Fruit fly (Drosophila melanogaster) whole organism, pupa: Measurements from ENCODE around the gene Fas1.

Experiments
- CG34367 ChIP-seq: fragments of 200-800 bp; sonication (Bioruptor generic); optimal IDR thresholded peaks from 2 replicates; lab custom pipeline; 2018; ENCODE audit warnings: missing biosample characterization, mild to moderate bottlenecking, missing genetic modification characterization
- CG8301 ChIP-seq: fragments of 200-800 bp; sonication (Bioruptor generic); optimal IDR thresholded peaks from 2 replicates; lab custom pipeline; 2018; ENCODE audit warnings: missing biosample characterization, mild to moderate bottlenecking, missing genetic modification characterization
- CG9948 ChIP-seq: fragments of 200-800 bp; sonication (Bioruptor generic); optimal IDR thresholded peaks from 2 replicates; lab custom pipeline; 2018; ENCODE audit warnings: missing biosample characterization, mild to moderate bottlenecking, missing genetic modification characterization, moderate library complexity
- EcR ChIP-seq: fragments of 200-800 bp; sonication (Bioruptor generic); optimal IDR thresholded peaks from 3 replicates; lab custom pipeline; 2019; ENCODE audit warnings: missing biosample characterization, missing genetic modification characterization, mild to moderate bottlenecking, moderate library complexity, missing genetic modification reagents
- Ets98B ChIP-seq: fragments of 200-800 bp; sonication (Bioruptor generic); IDR thresholded peaks from 2 replicates; pipeline ENCODE4 v1.3.6; 2022; ENCODE audit warnings: missing biosample characterization, missing genetic modification characterization
- Pif1A ChIP-seq: fragments of 200-800 bp; sonication (Bioruptor generic); optimal IDR thresholded peaks from 3 replicates; lab custom pipeline; 2016; ENCODE audit warnings: missing biosample characterization, missing genetic modification characterization
- Pif1B ChIP-seq: fragments of 200-800 bp; sonication (Bioruptor generic); optimal IDR thresholded peaks from 3 replicates; lab custom pipeline; 2016; ENCODE audit warnings: missing biosample characterization, missing genetic modification characterization

DNA sequence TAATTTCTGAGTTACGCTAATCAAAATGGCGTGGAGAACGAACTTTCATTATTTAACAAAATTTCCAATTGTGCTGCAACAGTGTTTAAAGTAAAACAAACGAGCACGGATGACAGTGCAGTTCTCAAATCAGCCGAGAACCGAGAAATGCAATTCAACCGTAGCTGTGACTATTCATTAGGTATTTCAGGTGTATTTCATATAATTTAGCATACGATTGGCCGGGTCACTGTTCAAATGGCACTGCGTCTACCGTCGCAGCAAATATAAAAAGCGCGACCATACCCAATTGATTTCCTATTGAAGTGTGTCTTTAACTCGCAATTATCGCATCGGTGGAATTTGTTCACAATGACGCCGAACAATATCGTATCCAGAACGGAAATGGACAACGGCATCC lies 4.6 kb upstream of the Fas1 start, which contains the start of gene CG14893:
- TF ChIP-seq CG34367 (tag; lab: Kevin White, UChicago), result no peak
- TF ChIP-seq Pif1A (GFP tag; lab: Kevin White, UChicago), result no peak
- no peak for TF ChIP-seq Ets98B (GFP tag; lab: Robert Waterston, UW)
- no peak for TF ChIP-seq CG9948
- no peak for TF ChIP-seq EcR (GFP tag; lab: Kevin White, UChicago)
- no peak for TF ChIP-seq Pif1B (GFP tag; lab: Kevin White, UChicago)
- TF ChIP-seq CG8301 (tag; lab: Kevin White, UChicago), result no peak
